4 fruit fly cellular contexts compared by ENCODE assay signal in genomic region chr3R:23786768-23787631, dm6.
TF ChIP-seq lines count a peak whose summit lies in the region.

No protein-coding gene starts in this region.

- no peak for TF ChIP-seq CTCF in whole organism, embryonic (GFP tag; optimal IDR thresholded peaks at IDR 0.05; lab: Kevin White, UChicago)

TF ChIP-seq in whole organism, adult, 20 proteins besides CTCF, POLR2A, EP300 and RAD21:
- TF ChIP-seq tj (GFP tag; optimal IDR thresholded peaks at IDR 0.05; lab: Kevin White, UChicago) (peak; percentile 77), pad (GFP tag; optimal IDR thresholded peaks at IDR 0.05; lab: Kevin White, UChicago) (peak; percentile 46), kay (GFP tag; lab: Kevin White, UChicago; ENCODE audit: borderline replicate concordance) (peak; percentile 22), ovo (GFP tag; optimal IDR thresholded peaks at IDR 0.05; lab: Kevin White, UChicago) (no peak)

TF ChIP-seq in whole organism, embryonic, 481 proteins besides CTCF, POLR2A, EP300 and RAD21 (continues in another document):
- TF ChIP-seq CG14710 (tag; optimal IDR thresholded peaks at IDR 0.05; lab: Kevin White, UChicago) (no peak), CG2712 (tag; optimal IDR thresholded peaks at IDR 0.05; lab: Kevin White, UChicago) (peak; percentile 50), CG11504 (tag; optimal IDR thresholded peaks at IDR 0.05; lab: Kevin White, UChicago) (no peak), Jarid2 (GFP tag; optimal IDR thresholded peaks at IDR 0.05; lab: Kevin White, UChicago) (no peak), Sry-δ (GFP tag; optimal IDR thresholded peaks at IDR 0.05; lab: Kevin White, UChicago) (no peak), Aef1 (GFP tag; IDR thresholded peaks at IDR 0.05; lab: Robert Waterston, UW) (no peak), sens (GFP tag; lab: Kevin White, UChicago) (peak; percentile 73), CG31224 (GFP tag; IDR thresholded peaks at IDR 0.05; lab: Robert Waterston, UW) (no peak), salm (tag; optimal IDR thresholded peaks at IDR 0.05; lab: Kevin White, UChicago) (no peak), CG8944 (GFP tag; optimal IDR thresholded peaks at IDR 0.05; lab: Kevin White, UChicago) (no peak), Dad (GFP tag; optimal IDR thresholded peaks at IDR 0.05; lab: Kevin White, UChicago) (no peak), CG12391 (tag; optimal IDR thresholded peaks at IDR 0.05; lab: Kevin White, UChicago) (no peak), lov (optimal IDR thresholded peaks at IDR 0.05; lab: Kevin White, UChicago) (no peak), lov (GFP tag; IDR thresholded peaks at IDR 0.05; lab: Robert Waterston, UW) (0 out of 3 replicates have a peak, but pooled peaks have one; percentile 57), grau (tag; optimal IDR thresholded peaks at IDR 0.05; lab: Kevin White, UChicago) (no peak), CG7786 (GFP tag; optimal IDR thresholded peaks at IDR 0.05; lab: Kevin White, UChicago) (no peak), Fer2 (tag; optimal IDR thresholded peaks at IDR 0.05; lab: Kevin White, UChicago) (no peak), CG17912 (GFP tag; optimal IDR thresholded peaks at IDR 0.05; lab: Kevin White, UChicago) (no peak), chm (GFP tag; IDR thresholded peaks at IDR 0.05; lab: Robert Waterston, UW) (no peak), repo (GFP tag; optimal IDR thresholded peaks at IDR 0.05; lab: Kevin White, UChicago) (no peak), tin (GFP tag; optimal IDR thresholded peaks at IDR 0.05; lab: Kevin White, UChicago) (no peak), CG11560 (tag; IDR thresholded peaks at IDR 0.05; lab: Robert Waterston, UW) (no peak), CG10959 (GFP tag; IDR thresholded peaks at IDR 0.05; lab: Robert Waterston, UW) (peak; percentile 29; the same call in 1 of the 2 replicates), yki (optimal IDR thresholded peaks at IDR 0.05; lab: Kevin White, UChicago) (no peak), D19A (tag; optimal IDR thresholded peaks at IDR 0.05; lab: Kevin White, UChicago) (no peak), az2 (GFP tag; optimal IDR thresholded peaks at IDR 0.05; lab: Kevin White, UChicago) (no peak), sr (GFP tag; IDR thresholded peaks at IDR 0.05; lab: Robert Waterston, UW) (no peak), D (optimal IDR thresholded peaks at IDR 0.05; lab: Kevin White, UChicago) (no peak), D (GFP tag; optimal IDR thresholded peaks at IDR 0.05; lab: Kevin White, UChicago) (no peak), ewg (GFP tag; optimal IDR thresholded peaks at IDR 0.05; lab: Kevin White, UChicago) (no peak), chinmo (GFP tag; IDR thresholded peaks at IDR 0.05; lab: Robert Waterston, UW; ENCODE audit: partially characterized antibody) (0 out of 4 replicates have a peak, but pooled peaks have one; percentile 61)

TF ChIP-seq in whole organism, prepupa, 60 proteins besides CTCF, POLR2A, EP300 and RAD21 (continues in another document):
- TF ChIP-seq CG6854 (GFP tag; optimal IDR thresholded peaks at IDR 0.05; lab: Kevin White, UChicago) (no peak), CG16779 (tag; optimal IDR thresholded peaks at IDR 0.05; lab: Kevin White, UChicago) (no peak), topi (GFP tag; optimal IDR thresholded peaks at IDR 0.05; lab: Kevin White, UChicago) (no peak), achi (GFP tag; optimal IDR thresholded peaks at IDR 0.05; lab: Kevin White, UChicago) (peak; percentile 32), lz (GFP tag; optimal IDR thresholded peaks at IDR 0.05; lab: Kevin White, UChicago) (peak; percentile 12), spab (GFP tag; optimal IDR thresholded peaks at IDR 0.05; lab: Kevin White, UChicago) (peak; percentile 35), CG3032 (tag; optimal IDR thresholded peaks at IDR 0.05; lab: Kevin White, UChicago) (peak; percentile 78), CG10631 (GFP tag; optimal IDR thresholded peaks at IDR 0.05; lab: Kevin White, UChicago) (peak; percentile 34), CG8119 (GFP tag; IDR thresholded peaks at IDR 0.05; lab: Robert Waterston, UW) (0 out of 3 replicates have a peak, but pooled peaks have one; percentile 24), CG7368 (GFP tag; optimal IDR thresholded peaks at IDR 0.05; lab: Kevin White, UChicago) (peak; percentile 65), salr (GFP tag; optimal IDR thresholded peaks at IDR 0.05; lab: Kevin White, UChicago) (peak; percentile 7 to 27), CG31627 (GFP tag; optimal IDR thresholded peaks at IDR 0.05; lab: Kevin White, UChicago) (no peak), cyc (GFP tag; optimal IDR thresholded peaks at IDR 0.05; lab: Kevin White, UChicago) (peak; percentile 29), CG34406 (GFP tag; optimal IDR thresholded peaks at IDR 0.05; lab: Kevin White, UChicago) (no peak), Ets21C (GFP tag; optimal IDR thresholded peaks at IDR 0.05; lab: Kevin White, UChicago) (no peak), CG6792 (GFP tag; optimal IDR thresholded peaks at IDR 0.05; lab: Kevin White, UChicago) (no peak), pdm3 (GFP tag; optimal IDR thresholded peaks at IDR 0.05; lab: Kevin White, UChicago) (peak; percentile 12), Lpt (GFP tag; optimal IDR thresholded peaks at IDR 0.05; lab: Kevin White, UChicago) (no peak), CG10669 (GFP tag; optimal IDR thresholded peaks at IDR 0.05; lab: Kevin White, UChicago) (peak; percentile 40), Eip78C (GFP tag; lab: Kevin White, UChicago) (peak; percentile 96), vri (GFP tag; optimal IDR thresholded peaks at IDR 0.05; lab: Kevin White, UChicago) (no peak), fd59A (GFP tag; optimal IDR thresholded peaks at IDR 0.05; lab: Kevin White, UChicago) (peak; percentile 35), OdsH (GFP tag; optimal IDR thresholded peaks at IDR 0.05; lab: Kevin White, UChicago) (peak; percentile 24), CG6163 (GFP tag; IDR thresholded peaks at IDR 0.05; lab: Robert Waterston, UW) (peak; percentile 85), Sox14 (GFP tag; optimal IDR thresholded peaks at IDR 0.05; lab: Kevin White, UChicago) (peak; percentile 20), Sox15 (GFP tag; optimal IDR thresholded peaks at IDR 0.05; lab: Kevin White, UChicago) (no peak), Hr39 (GFP tag; optimal IDR thresholded peaks at IDR 0.05; lab: Kevin White, UChicago) (no peak), Blimp-1 (GFP tag; optimal IDR thresholded peaks at IDR 0.05; lab: Kevin White, UChicago) (no peak), dac (GFP tag; optimal IDR thresholded peaks at IDR 0.05; lab: Kevin White, UChicago) (no peak), Eip75B (GFP tag; optimal IDR thresholded peaks at IDR 0.05; lab: Kevin White, UChicago) (peak; percentile 42), acj6 (GFP tag; optimal IDR thresholded peaks at IDR 0.05; lab: Kevin White, UChicago) (peak; percentile 32)

TF ChIP-seq in whole organism, pupa, 21 proteins besides CTCF, POLR2A, EP300 and RAD21:
- TF ChIP-seq Snoo (tag; optimal IDR thresholded peaks at IDR 0.05; lab: Kevin White, UChicago) (no peak), Pif1A (GFP tag; optimal IDR thresholded peaks at IDR 0.05; lab: Kevin White, UChicago) (peak; percentile 38), Pif1B (GFP tag; optimal IDR thresholded peaks at IDR 0.05; lab: Kevin White, UChicago) (peak; percentile 78), CG34367 (tag; optimal IDR thresholded peaks at IDR 0.05; lab: Kevin White, UChicago) (peak; percentile 21), gl (tag; optimal IDR thresholded peaks at IDR 0.05; lab: Kevin White, UChicago) (peak; percentile 69), fd96Ca (GFP tag; IDR thresholded peaks at IDR 0.05; lab: Robert Waterston, UW) (peak; percentile 71; the same call in 2 of the 3 replicates), CG15710 (tag; optimal IDR thresholded peaks at IDR 0.05; lab: Kevin White, UChicago) (peak; percentile 51), EcR (GFP tag; optimal IDR thresholded peaks at IDR 0.05; lab: Kevin White, UChicago) (no peak), CG4496 (GFP tag; IDR thresholded peaks at IDR 0.05; lab: Robert Waterston, UW) (peak; percentile 88), CG8301 (tag; optimal IDR thresholded peaks at IDR 0.05; lab: Kevin White, UChicago) (peak; percentile 20), rn (GFP tag; IDR thresholded peaks at IDR 0.05; lab: Robert Waterston, UW) (peak; percentile 71), CG10348 (GFP tag; IDR thresholded peaks at IDR 0.05; lab: Robert Waterston, UW) (no peak), CG13204 (GFP tag; optimal IDR thresholded peaks at IDR 0.05; lab: Kevin White, UChicago) (no peak), CG8159 (tag; optimal IDR thresholded peaks at IDR 0.05; lab: Kevin White, UChicago) (peak; percentile 62), CG32121 (GFP tag; IDR thresholded peaks at IDR 0.05; lab: Robert Waterston, UW) (peak; percentile 39; the same call in 1 of the 2 replicates), CG9948 (tag; optimal IDR thresholded peaks at IDR 0.05; lab: Kevin White, UChicago) (peak; percentile 63), CG12605 (GFP tag; IDR thresholded peaks at IDR 0.05; lab: Robert Waterston, UW) (no peak; the same call in 1 of the 2 replicates), D1 (tag; optimal IDR thresholded peaks at IDR 0.05; lab: Kevin White, UChicago) (peak; percentile 50), Ets98B (GFP tag; IDR thresholded peaks at IDR 0.05; lab: Robert Waterston, UW) (peak; percentile 57), CG17806 (tag; optimal IDR thresholded peaks at IDR 0.05; lab: Kevin White, UChicago) (peak; percentile 33), CG14655 (GFP tag; optimal IDR thresholded peaks at IDR 0.05; lab: Kevin White, UChicago) (peak; percentile 77)
